Worm (Caenorhabditis elegans): ENCODE results near the gene ZK1290.14.

- TF ChIP-seq F26F4.8 (GFP tag; conservative IDR thresholded peaks at IDR 0.05) (no peak), ceh-82 (tag; optimal IDR thresholded peaks at IDR 0.05) (no peak), F44E2.7 (GFP tag; IDR thresholded peaks at IDR 0.05) (no peak), ces-1 (GFP tag; optimal IDR thresholded peaks at IDR 0.05) (no peak), tra-1 (GFP tag; IDR thresholded peaks at IDR 0.05) (no peak), R02D3.7 (tag; optimal IDR thresholded peaks at IDR 0.05) (no peak), aly-2 (tag; optimal IDR thresholded peaks at IDR 0.05) (no peak), mep-1 (tag; optimal IDR thresholded peaks at IDR 0.05) (no peak), attf-4 (tag; optimal IDR thresholded peaks at IDR 0.05) (no peak), fos-1 (tag; optimal IDR thresholded peaks at IDR 0.05) (no peak), nhr-25 (tag; optimal IDR thresholded peaks at IDR 0.05; ENCODE audit: borderline replicate concordance, insufficient read depth) (no peak), nhr-41 (GFP tag; IDR thresholded peaks at IDR 0.05) (no peak)
Observed at ce11 chrII:7549035-7549434, 6.4 kb downstream of the ZK1290.14 start, which contains the start of gene tph-1.
